Fruit fly (Drosophila melanogaster) whole organism, embryonic: Measurements from ENCODE around the gene CG12581.

Experiments
- Aef1 ChIP-seq: fragments of 200-800 bp; sonication (Bioruptor generic); IDR thresholded peaks from 3 replicates; pipeline ENCODE4 v1.3.6; 2022; ENCODE audit warnings: missing biosample characterization, missing genetic modification characterization
- Awh ChIP-seq: fragments of 200-800 bp; sonication (Bioruptor generic); IDR thresholded peaks from 2 replicates; pipeline ENCODE4, ENCODE4 v1.3.6; 2022; ENCODE audit warnings: missing biosample characterization, missing genetic modification characterization
- Blimp-1 ChIP-seq: fragments of 200-800 bp; sonication (Bioruptor generic); optimal IDR thresholded peaks from 3 replicates; lab custom pipeline; 2018; ENCODE audit warnings: missing biosample characterization, missing genetic modification characterization, mild to moderate bottlenecking, moderate library complexity, missing genetic modification reagents
- CG10209 ChIP-seq: fragments of 200-800 bp; sonication (Bioruptor generic); optimal IDR thresholded peaks from 3 replicates; lab custom pipeline; 2017; ENCODE audit warnings: missing biosample characterization, mild to moderate bottlenecking, missing genetic modification characterization, missing genetic modification reagents
- CG10267 ChIP-seq: fragments of 200-800 bp; sonication (Bioruptor generic); optimal IDR thresholded peaks from 2 replicates; lab custom pipeline; 2018; ENCODE audit warnings: missing biosample characterization, mild to moderate bottlenecking, missing genetic modification characterization, moderate library complexity
- CG11085 ChIP-seq: fragments of 200-800 bp; sonication (Bioruptor generic); IDR thresholded peaks from 2 replicates; pipeline ENCODE4 v1.3.6; 2022; ENCODE audit warnings: missing biosample characterization, missing genetic modification characterization
- CG13287 ChIP-seq: fragments of 200-800 bp; sonication (Bioruptor generic); IDR thresholded peaks from 2 replicates; pipeline ENCODE4 v1.3.6; 2022; ENCODE audit warnings: missing biosample characterization, missing genetic modification characterization; ENCODE audit not compliant: partially characterized antibody
- CG13424 ChIP-seq: fragments of 200-800 bp; sonication (Bioruptor generic); optimal IDR thresholded peaks from 2 replicates; lab custom pipeline; 2019; ENCODE audit warnings: missing biosample characterization, mild to moderate bottlenecking, missing genetic modification characterization, moderate library complexity
- CG14667 ChIP-seq: fragments of 200-800 bp; sonication (Bioruptor generic); IDR thresholded peaks from 2 replicates; pipeline ENCODE4 v1.3.6; 2022; ENCODE audit warnings: missing biosample characterization, missing genetic modification characterization
- CG15073 ChIP-seq: fragments of 200-800 bp; sonication (Bioruptor generic); optimal IDR thresholded peaks from 2 replicates; lab custom pipeline; 2016; ENCODE audit warnings: missing biosample characterization, missing genetic modification characterization
- CG15601 ChIP-seq: fragments of 200-800 bp; sonication (Bioruptor generic); optimal IDR thresholded peaks from 3 replicates; lab custom pipeline; 2019; ENCODE audit warnings: missing biosample characterization, mild to moderate bottlenecking, missing genetic modification characterization, moderate library complexity
- CG2202 ChIP-seq: fragments of 200-800 bp; sonication (Bioruptor generic); optimal IDR thresholded peaks from 2 replicates; lab custom pipeline; 2018; ENCODE audit warnings: missing biosample characterization, mild to moderate bottlenecking, missing genetic modification characterization
- CG31388 ChIP-seq: fragments of 200-800 bp; sonication (Bioruptor generic); optimal IDR thresholded peaks from 2 replicates; lab custom pipeline; 2016; ENCODE audit warnings: missing biosample characterization, missing genetic modification characterization
- CG3163 ChIP-seq: fragments of 200-800 bp; sonication (Bioruptor generic); optimal IDR thresholded peaks from 3 replicates; lab custom pipeline; 2016; ENCODE audit warnings: missing biosample characterization, missing genetic modification characterization
- CG4328 ChIP-seq: fragments of 200-800 bp; sonication (Bioruptor generic); optimal IDR thresholded peaks from 3 replicates; lab custom pipeline; 2017; ENCODE audit warnings: missing biosample characterization, missing genetic modification reagents, missing genetic modification characterization
- CG43689 ChIP-seq: fragments of 200-800 bp; sonication (Bioruptor generic); IDR thresholded peaks from 2 replicates; pipeline ENCODE4 v1.3.6; 2022; ENCODE audit warnings: missing biosample characterization, missing genetic modification characterization
- CG6175 ChIP-seq: fragments of 200-800 bp; sonication (Bioruptor generic); IDR thresholded peaks from 3 replicates; pipeline ENCODE4 v1.3.6; 2022; ENCODE audit warnings: missing biosample characterization, missing genetic modification characterization
- CG6791 ChIP-seq: fragments of 200-800 bp; sonication (Bioruptor generic); IDR thresholded peaks from 3 replicates; pipeline ENCODE4 v1.3.6; 2022; ENCODE audit warnings: missing biosample characterization, missing genetic modification characterization; ENCODE audit not compliant: partially characterized antibody
- CG6854 ChIP-seq: fragments of 200-800 bp; sonication (Bioruptor generic); optimal IDR thresholded peaks from 3 replicates; lab custom pipeline; 2017; ENCODE audit warnings: missing biosample characterization, mild to moderate bottlenecking, missing genetic modification characterization
- CG8281 ChIP-seq: fragments of 200-800 bp; sonication (Bioruptor generic); optimal IDR thresholded peaks from 2 replicates; lab custom pipeline; 2018; ENCODE audit warnings: missing biosample characterization, mild to moderate bottlenecking, missing genetic modification characterization, moderate library complexity
- CG8944 ChIP-seq: fragments of 200-800 bp; sonication (Bioruptor generic); optimal IDR thresholded peaks from 3 replicates; lab custom pipeline; 2016; ENCODE audit warnings: missing biosample characterization, missing genetic modification characterization
- Dll ChIP-seq: fragments of 200-800 bp; sonication (Bioruptor generic); IDR thresholded peaks from 4 replicates; pipeline ENCODE4 v1.3.6; 2022; ENCODE audit warnings: missing biosample characterization, missing genetic modification characterization; ENCODE audit not compliant: partially characterized antibody
- HLH4C ChIP-seq: fragments of 200-800 bp; sonication (Bioruptor generic); IDR thresholded peaks from 3 replicates; pipeline ENCODE4 v1.3.6; 2022; ENCODE audit warnings: missing biosample characterization, missing genetic modification characterization; ENCODE audit not compliant: partially characterized antibody
- Hr78 ChIP-seq, 2 experiments: fragments of 200-800 bp in 1 of 2; fragments of >200 bp in 1 of 2; sonication (Bioruptor generic) in 1 of 2; optimal IDR thresholded peaks; 2 replicates each; lab custom pipeline; 2017 to 2019; ENCODE audit warnings: missing biosample characterization in 2 of 2, missing genetic modification characterization in 2 of 2, mild to moderate bottlenecking in 1 of 2, moderate library complexity in 1 of 2
- Med ChIP-seq: fragments of 200-800 bp; sonication (Bioruptor generic); peaks from one replicate; lab custom pipeline; 2016; ENCODE audit warnings: missing biosample characterization, missing genetic modification characterization, mild to moderate bottlenecking, inconsistent platforms, moderate library complexity
- Nf-YA ChIP-seq: fragments of 200-800 bp; sonication (Bioruptor generic); IDR thresholded peaks from 2 replicates; pipeline ENCODE4 v1.3.6; 2022; ENCODE audit warnings: missing biosample characterization, missing genetic modification characterization
- Rfx ChIP-seq: fragments of 200-800 bp; sonication (Bioruptor generic); IDR thresholded peaks from 2 replicates; pipeline ENCODE4 v1.3.6; 2022; ENCODE audit warnings: missing biosample characterization, missing genetic modification characterization
- Trl ChIP-seq, 3 experiments: fragments of >200 bp in 2 of 3; fragments of 200-800 bp in 1 of 3; sonication (Bioruptor generic) in 1 of 3; optimal IDR thresholded peaks; 2 replicates in 1 of 3; 3 replicates in 2 of 3; lab custom pipeline; 2016 to 2017; ENCODE audit warnings: missing biosample characterization in 1 of 3, missing genetic modification characterization in 1 of 3
- Xbp1 ChIP-seq: fragments of 200-800 bp; sonication (Bioruptor generic); optimal IDR thresholded peaks from 3 replicates; lab custom pipeline; 2016; ENCODE audit warnings: missing biosample characterization, mild to moderate bottlenecking, missing genetic modification characterization
- amos ChIP-seq: fragments of 200-800 bp; sonication (Bioruptor generic); IDR thresholded peaks from 2 replicates; pipeline ENCODE4 v1.3.6; 2022; ENCODE audit warnings: missing biosample characterization, missing genetic modification characterization; ENCODE audit not compliant: partially characterized antibody
- danr ChIP-seq: fragments of 200-800 bp; sonication (Bioruptor generic); IDR thresholded peaks from 2 replicates; pipeline ENCODE4 v1.3.6; 2022; ENCODE audit warnings: missing biosample characterization, missing genetic modification characterization
- eve ChIP-seq, 2 experiments: fragments of >200 bp; optimal IDR thresholded peaks; 2 replicates each; lab custom pipeline; 2017; ENCODE audit warnings: missing biosample characterization in 2 of 2, missing genetic modification characterization in 2 of 2
- fd102C ChIP-seq: fragments of 200-800 bp; sonication (Bioruptor generic); optimal IDR thresholded peaks from 2 replicates; lab custom pipeline; 2018; ENCODE audit warnings: missing biosample characterization, mild to moderate bottlenecking, missing genetic modification characterization, moderate library complexity
- fd3F ChIP-seq: fragments of 200-800 bp; sonication (Bioruptor generic); optimal IDR thresholded peaks from 2 replicates; lab custom pipeline; 2018; ENCODE audit warnings: missing biosample characterization, mild to moderate bottlenecking, missing genetic modification characterization, moderate library complexity
- fu2 ChIP-seq: fragments of 200-800 bp; sonication (Bioruptor generic); optimal IDR thresholded peaks from 2 replicates; lab custom pipeline; 2016; ENCODE audit warnings: missing biosample characterization, missing genetic modification characterization
- gfzf ChIP-seq: fragments of 200-800 bp; sonication (Bioruptor generic); optimal IDR thresholded peaks from 2 replicates; lab custom pipeline; 2016; ENCODE audit warnings: missing biosample characterization, mild to moderate bottlenecking, missing genetic modification characterization, moderate library complexity
- her ChIP-seq: fragments of 200-800 bp; sonication (Bioruptor generic); optimal IDR thresholded peaks from 2 replicates; lab custom pipeline; 2016; ENCODE audit warnings: missing biosample characterization, missing genetic modification characterization
- lab ChIP-seq: fragments of 200-800 bp; sonication (Bioruptor generic); optimal IDR thresholded peaks from 3 replicates; lab custom pipeline; 2017; ENCODE audit warnings: missing biosample characterization, missing genetic modification characterization, mild to moderate bottlenecking, moderate library complexity, missing genetic modification reagents
- nerfin-1 ChIP-seq: fragments of 200-800 bp; sonication (Bioruptor generic); optimal IDR thresholded peaks from 3 replicates; lab custom pipeline; 2019; ENCODE audit warnings: missing biosample characterization, mild to moderate bottlenecking, missing genetic modification characterization, moderate library complexity
- onecut ChIP-seq: fragments of 200-800 bp; sonication (Bioruptor generic); IDR thresholded peaks from 2 replicates; pipeline ENCODE4 v1.3.6; 2022; ENCODE audit warnings: missing biosample characterization, missing genetic modification characterization
- pho ChIP-seq: fragments of 200-800 bp; sonication (Bioruptor generic); optimal IDR thresholded peaks from 2 replicates; lab custom pipeline; 2016; ENCODE audit warnings: missing biosample characterization, missing genetic modification characterization
- pum ChIP-seq: fragments of 200-800 bp; sonication (Bioruptor generic); optimal IDR thresholded peaks from 2 replicates; lab custom pipeline; 2016; ENCODE audit warnings: missing biosample characterization, missing genetic modification characterization
- row ChIP-seq: fragments of 200-800 bp; sonication (Bioruptor generic); IDR thresholded peaks from 3 replicates; pipeline ENCODE4 v1.3.6; 2022; ENCODE audit warnings: missing biosample characterization, missing genetic modification characterization
- sens ChIP-seq: fragments of 200-800 bp; sonication (Bioruptor generic); peaks from one replicate; lab custom pipeline; 2016; ENCODE audit warnings: missing biosample characterization, missing genetic modification characterization
- sens-2 ChIP-seq: fragments of 200-800 bp; sonication (Bioruptor generic); IDR thresholded peaks from 2 replicates; pipeline ENCODE4 v1.3.6; 2022; ENCODE audit warnings: missing biosample characterization, missing genetic modification characterization
- seq ChIP-seq: fragments of 200-800 bp; sonication (Bioruptor generic); IDR thresholded peaks from 2 replicates; pipeline ENCODE4 v1.3.6; 2022; ENCODE audit warnings: missing biosample characterization, missing genetic modification characterization
- stc ChIP-seq: fragments of 200-800 bp; sonication (Bioruptor generic); IDR thresholded peaks from 2 replicates; pipeline ENCODE4 v1.3.6; 2022; ENCODE audit warnings: missing biosample characterization, missing genetic modification characterization
- stwl ChIP-seq: fragments of 200-800 bp; sonication (Bioruptor generic); optimal IDR thresholded peaks from 3 replicates; lab custom pipeline; 2018; ENCODE audit warnings: missing biosample characterization, mild to moderate bottlenecking, missing genetic modification characterization, moderate library complexity
- tx ChIP-seq: fragments of 200-800 bp; sonication (Bioruptor generic); optimal IDR thresholded peaks from 2 replicates; lab custom pipeline; 2016; ENCODE audit warnings: missing biosample characterization, missing genetic modification characterization
- unpg ChIP-seq: fragments of 200-800 bp; sonication (Bioruptor generic); optimal IDR thresholded peaks from 3 replicates; lab custom pipeline; 2018; ENCODE audit warnings: missing biosample characterization, mild to moderate bottlenecking, missing genetic modification characterization, moderate library complexity
- zen ChIP-seq: fragments of 200-800 bp; sonication (Bioruptor generic); optimal IDR thresholded peaks from 3 replicates; lab custom pipeline; 2018; ENCODE audit warnings: missing biosample characterization, mild to moderate bottlenecking, missing genetic modification characterization, moderate library complexity

The CG12581 gene

DNA sequence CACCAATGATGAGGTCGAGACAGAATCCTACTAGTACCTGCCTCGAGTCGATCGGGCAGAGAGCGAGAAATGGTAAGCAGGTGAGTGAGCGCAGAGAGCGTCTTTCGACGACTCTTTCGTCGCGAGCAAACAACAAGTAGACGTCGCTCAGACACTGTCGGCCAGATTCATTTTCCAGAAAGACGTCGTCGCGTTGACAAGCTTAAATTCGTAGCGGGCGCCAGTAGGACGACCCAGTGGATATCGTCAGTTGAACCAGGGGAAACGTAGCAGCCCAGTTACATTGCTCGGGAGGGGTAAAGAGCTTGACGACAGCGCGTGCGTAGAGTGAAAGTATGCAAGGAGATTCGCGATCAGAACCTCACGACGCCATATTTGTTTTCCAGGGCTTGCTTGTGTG, at the start of gene CG12581 (continued):
- TF ChIP-seq CG6854 (GFP tag; lab: Kevin White, UChicago) (no peak), Med (GFP tag; lab: Kevin White, UChicago) (peak; percentile 87), CG14667 (GFP tag; lab: Robert Waterston, UW) (no peak), seq (GFP tag; lab: Robert Waterston, UW) (no peak), pum (GFP tag; lab: Kevin White, UChicago) (no peak), fu2 (no peak), CG15073 (no peak), CG6175 (GFP tag; lab: Robert Waterston, UW) (no peak), Hr78 (GFP tag; optimal IDR thresholded peaks at IDR 0.05; lab: Kevin White, UChicago) (no peak), CG15601 (tag; lab: Kevin White, UChicago) (no peak), stc (GFP tag; lab: Robert Waterston, UW) (no peak), unpg (GFP tag; lab: Kevin White, UChicago) (no peak), CG6791 (GFP tag; lab: Robert Waterston, UW) (0 out of 3 replicates have a peak, but pooled peaks have one; percentile 9), CG3163 (GFP tag; lab: Kevin White, UChicago) (peak; percentile 22), CG13287 (GFP tag; lab: Robert Waterston, UW) (no peak), CG10209 (no peak), Blimp-1 (GFP tag; lab: Kevin White, UChicago) (peak; percentile 56), CG31388 (no peak), eve (GFP tag; optimal IDR thresholded peaks at IDR 0.05; lab: Kevin White, UChicago) (no peak), sens-2 (GFP tag; lab: Robert Waterston, UW) (0 out of 2 replicates have a peak, but pooled peaks have one; percentile 13), zen (tag; lab: Kevin White, UChicago) (no peak), Xbp1 (GFP tag; lab: Kevin White, UChicago) (no peak), CG43689 (GFP tag; lab: Robert Waterston, UW) (no peak), fd102C (GFP tag; lab: Kevin White, UChicago) (no peak), CG10267 (tag; lab: Kevin White, UChicago) (no peak), sens (GFP tag; lab: Kevin White, UChicago) (peak; percentile 7), CG8281 (tag; lab: Kevin White, UChicago) (no peak), amos (GFP tag; lab: Robert Waterston, UW) (peak; percentile 20; the same call in 1 of the 2 replicates), Trl (optimal IDR thresholded peaks at IDR 0.05; lab: Kevin White, UChicago) (peak; percentile 59 to 75), Trl (GFP tag; optimal IDR thresholded peaks at IDR 0.05; lab: Kevin White, UChicago) (no peak), Aef1 (no peak), lab (GFP tag; lab: Kevin White, UChicago) (no peak), CG2202 (tag; lab: Kevin White, UChicago) (no peak), nerfin-1 (no peak), CG4328 (GFP tag; lab: Kevin White, UChicago) (no peak), Rfx (GFP tag; lab: Robert Waterston, UW) (no peak), pho (no peak), fd3F (GFP tag; lab: Kevin White, UChicago) (no peak), onecut (GFP tag; lab: Robert Waterston, UW) (no peak), HLH4C (no peak), gfzf (no peak), CG8944 (GFP tag; lab: Kevin White, UChicago) (no peak), Dll (GFP tag; lab: Robert Waterston, UW) (no peak), Awh (GFP tag; lab: Robert Waterston, UW) (no peak), danr (GFP tag; lab: Robert Waterston, UW) (no peak), her (GFP tag; lab: Kevin White, UChicago) (no peak), tx (no peak), CG11085 (GFP tag; lab: Robert Waterston, UW) (no peak), CG13424 (tag; lab: Kevin White, UChicago) (no peak), row (GFP tag; lab: Robert Waterston, UW) (no peak), stwl (tag; lab: Kevin White, UChicago) (no peak), Nf-YA (GFP tag; lab: Robert Waterston, UW) (no peak)
